Fruit fly (Drosophila melanogaster) Kc167 (cell line): Measurements from ENCODE around the gene Mis12.

Experiments
- Myc ChIP-seq: fragments of >200 bp; optimal IDR thresholded peaks from 2 replicates; lab custom pipeline; 2017; ENCODE audit warnings: missing external identifiers
- Sin3A ChIP-seq: fragments of >200 bp; optimal IDR thresholded peaks from 2 replicates; lab custom pipeline; 2018; ENCODE audit warnings: missing external identifiers
- h ChIP-seq: fragments of >200 bp; optimal IDR thresholded peaks from 3 replicates; lab custom pipeline; 2018; ENCODE audit warnings: missing external identifiers
- insv ChIP-seq: fragments of >200 bp; optimal IDR thresholded peaks from 3 replicates; lab custom pipeline; 2018; ENCODE audit warnings: missing external identifiers
- psq ChIP-seq: fragments of >200 bp; optimal IDR thresholded peaks from 2 replicates; lab custom pipeline; 2017; ENCODE audit warnings: missing external identifiers
- ttk ChIP-seq: sonication (Bioruptor generic); optimal IDR thresholded peaks from 2 replicates; lab custom pipeline; 2017; ENCODE audit warnings: missing external identifiers

dm6 chr3L:6978030-6978683 is 9.3 kb upstream of the Mis12 start:
- TF ChIP-seq Sin3A (lab: Kevin White, UChicago) = no peak
- no peak for TF ChIP-seq Myc (lab: Kevin White, UChicago)
- no peak for TF ChIP-seq h (lab: Kevin White, UChicago)
- no peak for TF ChIP-seq insv
- TF ChIP-seq psq (lab: Kevin White, UChicago) = no peak
- TF ChIP-seq ttk (lab: Kevin White, UChicago) = no peak
